Worm (Caenorhabditis elegans): ENCODE results near the gene B0334.10.

B0334.10 gene

ce11 chrII:11518184-11518583 is at the start of gene B0334.10:
B0334.10 (plus strand) TSS chrII:11518484.
- TF ChIP-seq Y53G8AR.9 (GFP tag; conservative IDR thresholded peaks at IDR 0.05) (no peak), cebp-1 (GFP tag; IDR thresholded peaks at IDR 0.05) (no peak), cebp-1 (tag; optimal IDR thresholded peaks at IDR 0.05) (no peak), madf-3 (GFP tag; IDR thresholded peaks at IDR 0.05) (no peak), B0035.1 (tag; optimal IDR thresholded peaks at IDR 0.05) (no peak), let-607 (tag; optimal IDR thresholded peaks at IDR 0.05) (no peak), snpc-1.3 (tag; optimal IDR thresholded peaks at IDR 0.05; ENCODE audit: insufficient read depth) (no peak), tbp1 (GFP tag; optimal IDR thresholded peaks at IDR 0.05) (no peak), nfyb-1 (GFP tag; IDR thresholded peaks at IDR 0.05) (no peak), rcor-1 (GFP tag; IDR thresholded peaks at IDR 0.05) (no peak), madf-6 (GFP tag; IDR thresholded peaks at IDR 0.05) (no peak)

- TF ChIP-seq athp-1 (tag; optimal IDR thresholded peaks at IDR 0.05) (no peak), B0336.3 (GFP tag; IDR thresholded peaks at IDR 0.05) (no peak), ztf-18 (tag; optimal IDR thresholded peaks at IDR 0.05) (peak; percentile 5), F22D6.2 (tag; optimal IDR thresholded peaks at IDR 0.05) (no peak), ztf-3 (GFP tag; optimal IDR thresholded peaks at IDR 0.05) (no peak), rcor-1 (GFP tag; IDR thresholded peaks at IDR 0.05) (no peak), cebp-1 (GFP tag; IDR thresholded peaks at IDR 0.05) (peak; percentile 25; the same call in 1 of the 2 replicates), cebp-1 (tag; optimal IDR thresholded peaks at IDR 0.05) (peak; percentile 59), aptf-3 (GFP tag; IDR thresholded peaks at IDR 0.05) (no peak), pbrm-1 (GFP tag; IDR thresholded peaks at IDR 0.05) (0 out of 2 replicates have a peak, but pooled peaks have one; percentile 30), F33H1.4 (GFP tag; IDR thresholded peaks at IDR 0.05) (no peak), hmg-1.2 (GFP tag; IDR thresholded peaks at IDR 0.05) (no peak), die-1 (tag; optimal IDR thresholded peaks at IDR 0.05) (no peak), snpc-3.4 (tag; optimal IDR thresholded peaks at IDR 0.05) (no peak), ztf-26 (tag; optimal IDR thresholded peaks at IDR 0.05) (no peak), cebp-2 (GFP tag; IDR thresholded peaks at IDR 0.05) (no peak), ekl-4 (GFP tag; IDR thresholded peaks at IDR 0.05) (0 out of 2 replicates have a peak, but pooled peaks have one; percentile 32), T26A5.8 (tag; optimal IDR thresholded peaks at IDR 0.05) (no peak), Y53G8AR.9 (GFP tag; conservative IDR thresholded peaks at IDR 0.05) (no peak), lir-1 (GFP tag; conservative IDR thresholded peaks at IDR 0.05) (no peak), mcd-1 (GFP tag; IDR thresholded peaks at IDR 0.05) (no peak), sea-2 (GFP tag; IDR thresholded peaks at IDR 0.05) (no peak), madf-6 (GFP tag; IDR thresholded peaks at IDR 0.05) (0 out of 2 replicates have a peak, but pooled peaks have one; percentile 16), ztf-22 (GFP tag; optimal IDR thresholded peaks at IDR 0.05) (no peak), nfya-1 (tag; optimal IDR thresholded peaks at IDR 0.05; ENCODE audit: borderline replicate concordance, insufficient read depth) (no peak), atf-7 (tag; optimal IDR thresholded peaks at IDR 0.05) (peak; percentile 32), nhr-179 (tag; optimal IDR thresholded peaks at IDR 0.05) (no peak), nhr-80 (tag; optimal IDR thresholded peaks at IDR 0.05) (peak; percentile 61), hrde-1 (tag; optimal IDR thresholded peaks at IDR 0.05; ENCODE audit: borderline replicate concordance) (no peak), ceh-79 (tag; optimal IDR thresholded peaks at IDR 0.05) (no peak), snpc-1.1 (tag; optimal IDR thresholded peaks at IDR 0.05; ENCODE audit: insufficient read depth) (no peak), C17E4.6 (GFP tag; IDR thresholded peaks at IDR 0.05) (no peak), dpl-1 (GFP tag; optimal IDR thresholded peaks at IDR 0.05) (no peak), bed-1 (GFP tag; IDR thresholded peaks at IDR 0.05) (no peak), attf-3 (GFP tag; conservative IDR thresholded peaks at IDR 0.05) (no peak)
Measured at ce11 chrII:11469574-11470108, 48.6 kb upstream of the B0334.10 start, which contains the start of gene cisd-1. cisd-1 (minus strand) TSS chrII:11469624.
